Worm (Caenorhabditis elegans): ENCODE results near the gene lrx-1.

DNA sequence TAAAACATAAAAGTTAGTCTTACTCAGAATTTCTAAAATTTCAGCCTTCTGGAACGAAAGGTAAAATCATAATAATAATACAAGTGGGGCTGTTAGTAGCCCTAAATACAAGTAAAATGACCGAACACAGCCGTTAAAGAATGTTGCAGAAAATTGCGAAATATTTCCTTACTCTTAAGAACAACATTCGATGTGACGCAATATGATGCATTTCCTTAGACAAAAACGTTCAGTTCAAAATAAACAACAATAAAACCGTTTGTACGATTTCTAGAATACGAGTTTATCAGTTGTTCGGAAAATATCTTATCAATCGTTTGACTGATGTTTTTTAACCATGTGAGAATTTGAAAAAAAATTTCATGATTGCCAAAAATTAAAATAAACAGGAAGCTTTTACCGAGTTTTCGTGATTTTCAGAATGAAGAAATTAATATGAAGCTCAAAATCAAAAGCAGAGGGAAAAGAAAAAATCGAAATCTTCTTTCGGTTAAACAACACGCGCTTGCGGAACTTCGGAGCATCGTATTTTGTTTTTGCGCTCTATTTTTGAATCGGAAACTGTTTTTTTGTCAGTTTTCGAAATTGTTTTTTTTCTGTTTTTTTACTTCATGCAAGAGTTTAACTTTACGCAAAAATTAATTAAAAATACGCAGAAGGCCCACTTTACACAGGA lies 6.5 kb upstream of the lrx-1 start:
- no peak for TF ChIP-seq dao-5 (tag; optimal IDR thresholded peaks at IDR 0.05)
- TF ChIP-seq him-1 (tag; optimal IDR thresholded peaks at IDR 0.05), result no peak
- no peak for TF ChIP-seq W03F9.2 (tag; optimal IDR thresholded peaks at IDR 0.05)

All from whole organism, L4/young adult.